1 fruit fly cellular context compared by ENCODE assay signal in the genomic region with DNA sequence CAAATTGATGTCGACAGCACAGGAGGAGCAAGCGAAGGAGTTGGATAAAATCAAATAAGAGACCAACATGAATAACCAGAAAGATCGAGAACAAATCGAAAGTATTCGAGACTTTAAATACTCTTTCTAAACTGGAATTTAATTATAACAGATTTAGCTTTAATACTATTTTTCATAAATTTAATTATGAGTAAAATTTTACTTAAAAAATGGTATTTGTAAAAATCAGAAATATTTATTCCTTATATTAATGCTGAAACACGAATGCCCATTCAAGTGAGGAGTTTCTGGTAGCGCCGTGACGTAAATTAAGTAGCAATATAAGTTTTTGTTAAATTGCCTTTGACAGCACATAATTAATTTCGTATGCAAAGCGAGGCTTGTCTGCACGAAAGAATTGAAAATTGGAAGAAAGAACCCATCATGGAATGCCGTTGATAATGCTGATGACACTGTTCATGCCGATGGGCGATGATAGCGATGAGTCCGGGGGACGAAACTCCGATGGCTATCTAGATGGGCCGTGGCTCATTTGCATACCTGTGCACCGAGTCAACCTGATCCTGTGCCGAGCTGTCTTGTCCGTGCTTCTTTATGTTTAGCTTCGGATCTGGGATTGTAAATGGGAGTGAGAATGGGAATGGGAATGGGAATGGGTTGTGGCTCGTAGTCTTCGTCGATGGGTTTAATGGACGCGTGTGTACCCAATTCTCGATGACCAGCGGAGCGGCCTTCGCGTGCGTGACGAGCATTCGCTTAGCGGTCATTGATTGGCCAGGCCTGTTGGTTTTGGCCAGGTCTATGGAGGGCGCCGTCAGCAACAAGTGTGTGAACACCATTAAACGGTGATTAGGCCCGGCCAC.
A peak's percentile ranks its signal among the peaks of the same experiment; 100 is the strongest.
TF ChIP-seq lines count a peak whose summit lies in the region.

No protein-coding gene starts in this region.

TF ChIP-seq in whole organism, embryonic, 481 proteins besides CTCF, POLR2A, EP300 and RAD21 (continued from another document and continues in another):
- TF ChIP-seq C15 (GFP tag; IDR thresholded peaks at IDR 0.05; lab: Robert Waterston, UW) (no peak), CG1832 (GFP tag; optimal IDR thresholded peaks at IDR 0.05; lab: Kevin White, UChicago) (no peak), gsb (GFP tag; IDR thresholded peaks at IDR 0.05; lab: Robert Waterston, UW) (no peak), CG17328 (GFP tag; IDR thresholded peaks at IDR 0.05; lab: Robert Waterston, UW) (peak; percentile 49; the same call in 1 of the 2 replicates), row (GFP tag; IDR thresholded peaks at IDR 0.05; lab: Robert Waterston, UW) (peak; percentile 63), Dbx (GFP tag; IDR thresholded peaks at IDR 0.05; lab: Robert Waterston, UW) (no peak), peb (GFP tag; IDR thresholded peaks at IDR 0.05; lab: Robert Waterston, UW) (peak; percentile 59; the same call in 1 of the 2 replicates), CG10267 (tag; optimal IDR thresholded peaks at IDR 0.05; lab: Kevin White, UChicago) (peak; percentile 74), dpn (GFP tag; optimal IDR thresholded peaks at IDR 0.05; lab: Kevin White, UChicago) (peak in 1 of 2 experiments; percentile 2), Six4 (GFP tag; optimal IDR thresholded peaks at IDR 0.05; lab: Kevin White, UChicago) (no peak), CoRest (tag; optimal IDR thresholded peaks at IDR 0.05; lab: Kevin White, UChicago) (peak; percentile 52), Spps (tag; optimal IDR thresholded peaks at IDR 0.05; lab: Kevin White, UChicago) (peak; percentile 70), seq (GFP tag; IDR thresholded peaks at IDR 0.05; lab: Robert Waterston, UW) (no peak), psq (GFP tag; optimal IDR thresholded peaks at IDR 0.05; lab: Kevin White, UChicago) (no peak), vvl (GFP tag; IDR thresholded peaks at IDR 0.05; lab: Robert Waterston, UW) (peak; percentile 68), Scr (GFP tag; IDR thresholded peaks at IDR 0.05; lab: Robert Waterston, UW; ENCODE audit: partially characterized antibody) (no peak), CG6854 (GFP tag; optimal IDR thresholded peaks at IDR 0.05; lab: Kevin White, UChicago) (no peak), CG4617 (GFP tag; optimal IDR thresholded peaks at IDR 0.05; lab: Kevin White, UChicago; ENCODE audit: borderline replicate concordance) (no peak), lab (GFP tag; optimal IDR thresholded peaks at IDR 0.05; lab: Kevin White, UChicago) (no peak), Vsx1 (GFP tag; optimal IDR thresholded peaks at IDR 0.05; lab: Kevin White, UChicago) (peak; percentile 29), CG2889 (GFP tag; IDR thresholded peaks at IDR 0.05; lab: Robert Waterston, UW) (no peak), dm (GFP tag; optimal IDR thresholded peaks at IDR 0.05; lab: Kevin White, UChicago) (no peak), CG15479 (GFP tag; optimal IDR thresholded peaks at IDR 0.05; lab: Kevin White, UChicago) (no peak), CG3407 (GFP tag; optimal IDR thresholded peaks at IDR 0.05; lab: Kevin White, UChicago) (peak; percentile 4), Hr3 (GFP tag; optimal IDR thresholded peaks at IDR 0.05; lab: Kevin White, UChicago) (peak; percentile 4), CG4360 (GFP tag; IDR thresholded peaks at IDR 0.05; lab: Robert Waterston, UW) (peak; percentile 21; the same call in 1 of the 2 replicates), cwo (GFP tag; optimal IDR thresholded peaks at IDR 0.05; lab: Kevin White, UChicago) (no peak), trem (tag; optimal IDR thresholded peaks at IDR 0.05; lab: Kevin White, UChicago) (peak; percentile 47), CG33557 (GFP tag; optimal IDR thresholded peaks at IDR 0.05; lab: Kevin White, UChicago) (peak; percentile 84), CG7786 (GFP tag; optimal IDR thresholded peaks at IDR 0.05; lab: Kevin White, UChicago) (no peak), D19A (tag; optimal IDR thresholded peaks at IDR 0.05; lab: Kevin White, UChicago) (peak; percentile 99), Abd-B (GFP tag; optimal IDR thresholded peaks at IDR 0.05; lab: Kevin White, UChicago) (peak; percentile 29), Hmx (GFP tag; optimal IDR thresholded peaks at IDR 0.05; lab: Kevin White, UChicago) (no peak), lbe (GFP tag; optimal IDR thresholded peaks at IDR 0.05; lab: Kevin White, UChicago) (no peak), CG9437 (GFP tag; optimal IDR thresholded peaks at IDR 0.05; lab: Kevin White, UChicago) (peak; percentile 34), CG13624 (GFP tag; optimal IDR thresholded peaks at IDR 0.05; lab: Kevin White, UChicago) (no peak), Med (GFP tag; lab: Kevin White, UChicago) (peak; percentile 73), Atf3 (GFP tag; optimal IDR thresholded peaks at IDR 0.05; lab: Kevin White, UChicago) (no peak), Hr51 (GFP tag; optimal IDR thresholded peaks at IDR 0.05; lab: Kevin White, UChicago) (no peak), nerfin-1 (tag; optimal IDR thresholded peaks at IDR 0.05; lab: Kevin White, UChicago) (peak; percentile 41), Nf-YB (GFP tag; optimal IDR thresholded peaks at IDR 0.05; lab: Kevin White, UChicago) (peak; percentile 57), Oli (tag; optimal IDR thresholded peaks at IDR 0.05; lab: Kevin White, UChicago) (peak; percentile 45), CG11085 (GFP tag; IDR thresholded peaks at IDR 0.05; lab: Robert Waterston, UW) (no peak), HLHmδ (GFP tag; optimal IDR thresholded peaks at IDR 0.05; lab: Kevin White, UChicago) (peak; percentile 66), Stat92E (GFP tag; optimal IDR thresholded peaks at IDR 0.05; lab: Kevin White, UChicago) (no peak), tin (GFP tag; optimal IDR thresholded peaks at IDR 0.05; lab: Kevin White, UChicago) (no peak), CG18619 (GFP tag; optimal IDR thresholded peaks at IDR 0.05; lab: Kevin White, UChicago) (no peak), otp (GFP tag; IDR thresholded peaks at IDR 0.05; lab: Robert Waterston, UW) (0 out of 3 replicates have a peak, but pooled peaks have one; percentile 16), CG30020 (tag; optimal IDR thresholded peaks at IDR 0.05; lab: Kevin White, UChicago) (peak; percentile 24), CG18599 (GFP tag; optimal IDR thresholded peaks at IDR 0.05; lab: Kevin White, UChicago) (peak; percentile 11), pros (GFP tag; optimal IDR thresholded peaks at IDR 0.05; lab: Kevin White, UChicago) (peak; percentile 54), ttk (GFP tag; IDR thresholded peaks at IDR 0.05; lab: Robert Waterston, UW) (no peak), vnd (GFP tag; IDR thresholded peaks at IDR 0.05; lab: Robert Waterston, UW; ENCODE audit: partially characterized antibody) (no peak), gcm (GFP tag; optimal IDR thresholded peaks at IDR 0.05; lab: Kevin White, UChicago) (peak; percentile 16), CG43689 (GFP tag; IDR thresholded peaks at IDR 0.05; lab: Robert Waterston, UW) (no peak), CG8388 (GFP tag; optimal IDR thresholded peaks at IDR 0.05; lab: Kevin White, UChicago) (peak; percentile 60), unpg (GFP tag; optimal IDR thresholded peaks at IDR 0.05; lab: Kevin White, UChicago) (peak; percentile 61), fd96Cb (tag; optimal IDR thresholded peaks at IDR 0.05; lab: Kevin White, UChicago) (peak; percentile 51), CHES-1-like (GFP tag; optimal IDR thresholded peaks at IDR 0.05; lab: Kevin White, UChicago) (no peak), CG2712 (tag; optimal IDR thresholded peaks at IDR 0.05; lab: Kevin White, UChicago) (peak; percentile 86), Chrac-16 (GFP tag; optimal IDR thresholded peaks at IDR 0.05; lab: Kevin White, UChicago) (no peak), ac (GFP tag; optimal IDR thresholded peaks at IDR 0.05; lab: Kevin White, UChicago) (no peak), bsh (GFP tag; optimal IDR thresholded peaks at IDR 0.05; lab: Kevin White, UChicago) (peak in 1 of 2 experiments; percentile 87), CG30403 (GFP tag; optimal IDR thresholded peaks at IDR 0.05; lab: Kevin White, UChicago) (peak; percentile 10), dmrt99B (tag; optimal IDR thresholded peaks at IDR 0.05; lab: Kevin White, UChicago) (peak; percentile 39), kni (GFP tag; optimal IDR thresholded peaks at IDR 0.05; lab: Kevin White, UChicago) (peak; percentile 98), Rx (GFP tag; IDR thresholded peaks at IDR 0.05; lab: Robert Waterston, UW) (no peak), CG12659 (GFP tag; optimal IDR thresholded peaks at IDR 0.05; lab: Kevin White, UChicago) (no peak), CG15073 (GFP tag; optimal IDR thresholded peaks at IDR 0.05; lab: Kevin White, UChicago) (no peak), repo (GFP tag; optimal IDR thresholded peaks at IDR 0.05; lab: Kevin White, UChicago) (no peak), dan (GFP tag; IDR thresholded peaks at IDR 0.05; lab: Robert Waterston, UW) (no peak), trh (GFP tag; optimal IDR thresholded peaks at IDR 0.05; lab: Kevin White, UChicago) (no peak), CG31441 (GFP tag; IDR thresholded peaks at IDR 0.05; lab: Robert Waterston, UW) (peak; percentile 66), Gug (GFP tag; IDR thresholded peaks at IDR 0.05; lab: Robert Waterston, UW) (no peak), Xbp1 (GFP tag; optimal IDR thresholded peaks at IDR 0.05; lab: Kevin White, UChicago) (peak; percentile 7), Ets65A (GFP tag; lab: Kevin White, UChicago) (peak; percentile 5), Ssrp (tag; optimal IDR thresholded peaks at IDR 0.05; lab: Kevin White, UChicago) (peak; percentile 54), CG15601 (tag; optimal IDR thresholded peaks at IDR 0.05; lab: Kevin White, UChicago) (peak; percentile 86), CG16863 (GFP tag; optimal IDR thresholded peaks at IDR 0.05; lab: Kevin White, UChicago) (no peak), vfl (GFP tag; optimal IDR thresholded peaks at IDR 0.05; lab: Kevin White, UChicago) (no peak), CG1603 (tag; optimal IDR thresholded peaks at IDR 0.05; lab: Kevin White, UChicago) (no peak), tap (tag; optimal IDR thresholded peaks at IDR 0.05; lab: Kevin White, UChicago) (peak; percentile 29), cg (GFP tag; optimal IDR thresholded peaks at IDR 0.05; lab: Kevin White, UChicago) (no peak), chm (GFP tag; IDR thresholded peaks at IDR 0.05; lab: Robert Waterston, UW) (peak; percentile 34; the same call in 1 of the 2 replicates), CG4707 (GFP tag; optimal IDR thresholded peaks at IDR 0.05; lab: Kevin White, UChicago) (no peak), CG15696 (tag; optimal IDR thresholded peaks at IDR 0.05; lab: Kevin White, UChicago) (peak; percentile 17), PHDP (tag; optimal IDR thresholded peaks at IDR 0.05; lab: Kevin White, UChicago) (peak; percentile 52), Hey (tag; optimal IDR thresholded peaks at IDR 0.05; lab: Kevin White, UChicago) (no peak), Blimp-1 (GFP tag; optimal IDR thresholded peaks at IDR 0.05; lab: Kevin White, UChicago) (peak; percentile 78), Nf-YC (tag; optimal IDR thresholded peaks at IDR 0.05; lab: Kevin White, UChicago) (peak; percentile 26), wek (GFP tag; optimal IDR thresholded peaks at IDR 0.05; lab: Kevin White, UChicago) (no peak), CG12769 (tag; optimal IDR thresholded peaks at IDR 0.05; lab: Kevin White, UChicago) (peak; percentile 61), CG17361 (GFP tag; IDR thresholded peaks at IDR 0.05; lab: Robert Waterston, UW) (peak; percentile 76; the same call in 2 of the 3 replicates), pb (GFP tag; optimal IDR thresholded peaks at IDR 0.05; lab: Kevin White, UChicago) (no peak), CG17359 (tag; optimal IDR thresholded peaks at IDR 0.05; lab: Kevin White, UChicago) (peak; percentile 25), Ets97D (GFP tag; optimal IDR thresholded peaks at IDR 0.05; lab: Kevin White, UChicago) (no peak), CG6765 (GFP tag; optimal IDR thresholded peaks at IDR 0.05; lab: Kevin White, UChicago) (no peak), CG7556 (GFP tag; optimal IDR thresholded peaks at IDR 0.05; lab: Kevin White, UChicago) (peak; percentile 32), CG9876 (GFP tag; optimal IDR thresholded peaks at IDR 0.05; lab: Kevin White, UChicago) (no peak), CG34422 (GFP tag; IDR thresholded peaks at IDR 0.05; lab: Robert Waterston, UW) (no peak; the same call in 2 of the 3 replicates), CG6254 (GFP tag; optimal IDR thresholded peaks at IDR 0.05; lab: Kevin White, UChicago) (peak; percentile 6), crol (GFP tag; IDR thresholded peaks at IDR 0.05; lab: Robert Waterston, UW) (peak; percentile 40; the same call in 1 of the 2 replicates), D19B (GFP tag; optimal IDR thresholded peaks at IDR 0.05; lab: Kevin White, UChicago) (no peak), CG12104 (GFP tag; optimal IDR thresholded peaks at IDR 0.05; lab: Kevin White, UChicago) (peak; percentile 26), sc (optimal IDR thresholded peaks at IDR 0.05; lab: Kevin White, UChicago) (no peak), sc (GFP tag; optimal IDR thresholded peaks at IDR 0.05; lab: Kevin White, UChicago) (peak; percentile 39), CG3995 (GFP tag; optimal IDR thresholded peaks at IDR 0.05; lab: Kevin White, UChicago) (no peak), zen (tag; optimal IDR thresholded peaks at IDR 0.05; lab: Kevin White, UChicago) (peak; percentile 72), fd102C (GFP tag; optimal IDR thresholded peaks at IDR 0.05; lab: Kevin White, UChicago) (no peak), nerfin-2 (GFP tag; IDR thresholded peaks at IDR 0.05; lab: Robert Waterston, UW; ENCODE audit: partially characterized antibody) (no peak), pum (GFP tag; optimal IDR thresholded peaks at IDR 0.05; lab: Kevin White, UChicago) (no peak), p53 (GFP tag; optimal IDR thresholded peaks at IDR 0.05; lab: Kevin White, UChicago) (no peak), CG13775 (GFP tag; optimal IDR thresholded peaks at IDR 0.05; lab: Kevin White, UChicago) (no peak), CG18011 (GFP tag; optimal IDR thresholded peaks at IDR 0.05; lab: Kevin White, UChicago) (no peak), disco-r (GFP tag; optimal IDR thresholded peaks at IDR 0.05; lab: Kevin White, UChicago) (no peak), sd (tag; optimal IDR thresholded peaks at IDR 0.05; lab: Kevin White, UChicago) (peak; percentile 53), phol (tag; optimal IDR thresholded peaks at IDR 0.05; lab: Kevin White, UChicago) (peak; percentile 63), Ptx1 (GFP tag; IDR thresholded peaks at IDR 0.05; lab: Robert Waterston, UW) (0 out of 2 replicates have a peak, but pooled peaks have one; percentile 45), CG16815 (GFP tag; optimal IDR thresholded peaks at IDR 0.05; lab: Kevin White, UChicago) (peak; percentile 27), CG14441 (GFP tag; IDR thresholded peaks at IDR 0.05; lab: Robert Waterston, UW) (no peak), gsb-n (tag; optimal IDR thresholded peaks at IDR 0.05; lab: Kevin White, UChicago) (peak; percentile 85), Dref (GFP tag; IDR thresholded peaks at IDR 0.05; lab: Robert Waterston, UW) (0 out of 2 replicates have a peak, but pooled peaks have one; percentile 1), CG30431 (GFP tag; optimal IDR thresholded peaks at IDR 0.05; lab: Kevin White, UChicago) (no peak)
